Worm (Caenorhabditis elegans): ENCODE data around the gene T16G1.6.

- TF ChIP-seq nhr-6 (tag; optimal IDR thresholded peaks at IDR 0.05) (no peak), aly-2 (tag; optimal IDR thresholded peaks at IDR 0.05) (no peak), ceh-62 (tag; optimal IDR thresholded peaks at IDR 0.05) (no peak), fkh-10 (GFP tag; optimal IDR thresholded peaks at IDR 0.05) (no peak), egl-27 (tag; optimal IDR thresholded peaks at IDR 0.05) (no peak), pha-4 (GFP tag; IDR thresholded peaks at IDR 0.05) (no peak), pha-4 (tag; optimal IDR thresholded peaks at IDR 0.05) (no peak), pqm-1 (tag; optimal IDR thresholded peaks at IDR 0.05) (no peak), hlh-11 (tag; optimal IDR thresholded peaks at IDR 0.05) (no peak)
Measured at ce11 chrV:12897338-12897737, 39.6 kb downstream of the T16G1.6 start.

Data from whole organism, L4 larva.